Fruit fly (Drosophila melanogaster): Measurements from ENCODE around the gene Tango6.

DNA sequence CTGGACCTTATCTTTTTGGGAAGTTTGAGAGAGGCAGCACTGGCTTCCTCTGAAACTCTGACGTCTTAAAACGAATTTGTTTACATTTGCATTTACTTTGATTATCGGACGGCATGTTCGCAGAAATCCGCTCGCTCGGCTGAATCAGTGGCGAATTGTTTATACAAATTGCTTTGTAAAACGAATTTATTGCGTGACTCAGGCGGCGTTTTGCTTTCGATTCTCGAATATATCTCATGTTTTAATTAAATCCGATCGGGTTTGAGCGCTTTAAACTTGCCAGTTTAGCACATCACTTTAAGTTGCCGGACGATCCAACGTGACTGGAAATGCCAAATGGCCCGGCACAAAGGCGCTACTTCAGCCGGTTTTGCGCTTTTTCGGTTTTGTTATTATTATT lies 15.3 kb downstream of the Tango6 start:
- TF ChIP-seq CG18476 (GFP tag; optimal IDR thresholded peaks at IDR 0.05) (no peak), unc-4 (GFP tag; IDR thresholded peaks at IDR 0.05; ENCODE audit: partially characterized antibody) (no peak), Stat92E (GFP tag; optimal IDR thresholded peaks at IDR 0.05) (no peak), CG1832 (GFP tag; optimal IDR thresholded peaks at IDR 0.05) (no peak), fu2 (GFP tag; optimal IDR thresholded peaks at IDR 0.05) (no peak), CG3995 (GFP tag; optimal IDR thresholded peaks at IDR 0.05) (no peak), pb (GFP tag; optimal IDR thresholded peaks at IDR 0.05) (no peak), Doc2 (GFP tag; IDR thresholded peaks at IDR 0.05) (no peak), exex (tag; optimal IDR thresholded peaks at IDR 0.05) (no peak), Opbp (GFP tag; IDR thresholded peaks at IDR 0.05; ENCODE audit: partially characterized antibody) (no peak), crol (GFP tag; IDR thresholded peaks at IDR 0.05) (no peak)
